Worm (Caenorhabditis elegans) whole organism, early embryonic: Measurements from ENCODE around the gene srx-42.

ENCODE experiments used
- F13C5.2 ChIP-seq: sonication (generic microtip); optimal IDR thresholded peaks from 2 replicates; lab custom pipeline; 2017; ENCODE audit warnings: mild to moderate bottlenecking, missing genetic modification characterization, inconsistent platforms, missing compliant biosample characterization
- ama-1 ChIP-seq: fragments of 150-350 bp; optimal IDR thresholded peaks from 2 replicates; lab custom pipeline; 2014
- ceh-13 ChIP-seq: fragments of 200-800 bp; sonication (Bioruptor generic); optimal IDR thresholded peaks from 2 replicates; lab custom pipeline; 2018; ENCODE audit warnings: mild to moderate bottlenecking, missing genetic modification characterization, missing compliant biosample characterization
- ceh-36 ChIP-seq: sonication (generic microtip); optimal IDR thresholded peaks from 2 replicates; lab custom pipeline; 2016; ENCODE audit warnings: missing genetic modification characterization, inconsistent platforms, missing compliant biosample characterization
- flt-1 ChIP-seq: fragments of 200-800 bp; sonication (Bioruptor generic); IDR thresholded peaks from 2 replicates; pipeline ENCODE4 v1.3.6; 2022; ENCODE audit warnings: missing genetic modification characterization, missing compliant biosample characterization
- hmbx-1 ChIP-seq: sonication (generic microtip); optimal IDR thresholded peaks from 2 replicates; lab custom pipeline; 2016; ENCODE audit warnings: mild to moderate bottlenecking, missing genetic modification characterization, missing compliant biosample characterization
- hmg-4 ChIP-seq: fragments of 200-800 bp; sonication (Bioruptor generic); optimal IDR thresholded peaks from 2 replicates; lab custom pipeline; 2018; ENCODE audit warnings: mild to moderate bottlenecking, missing genetic modification characterization, missing compliant biosample characterization
- hnd-1 ChIP-seq: sonication (generic microtip); optimal IDR thresholded peaks from 2 replicates; lab custom pipeline; 2016; ENCODE audit warnings: missing genetic modification characterization, missing compliant biosample characterization
- tbx-37 ChIP-seq: fragments of 200-800 bp; sonication (Bioruptor generic); conservative IDR thresholded peaks from 2 replicates; pipeline ENCODE4 v1.3.6; 2022; ENCODE audit warnings: missing genetic modification reagents, missing genetic modification characterization, missing compliant biosample characterization
- tra-4 ChIP-seq: sonication (generic microtip); optimal IDR thresholded peaks from 2 replicates; lab custom pipeline; 2017; ENCODE audit warnings: missing genetic modification characterization, missing compliant biosample characterization

ce11 chrV:13918341-13918740 is 2.5 kb upstream of the srx-42 start, which contains the start of gene str-250:
- TF ChIP-seq ama-1 = no peak
- no peak for TF ChIP-seq tbx-37 (GFP tag; lab: Robert Waterston, UW)
- no peak for TF ChIP-seq hmbx-1 (tag; lab: Kevin White, UChicago)
- TF ChIP-seq F13C5.2 (tag; lab: Kevin White, UChicago) = no peak
- TF ChIP-seq ceh-13 (GFP tag; lab: Kevin White, UChicago) = no peak
- no peak for TF ChIP-seq tra-4
- TF ChIP-seq hmg-4 (GFP tag; lab: Kevin White, UChicago) = no peak
- no peak for TF ChIP-seq hnd-1 (tag; lab: Kevin White, UChicago)
- no peak for TF ChIP-seq flt-1 (GFP tag; lab: Robert Waterston, UW)
- no peak for TF ChIP-seq ceh-36 (tag; lab: Kevin White, UChicago)
